Worm (Caenorhabditis elegans): ENCODE data around the gene phat-8.

Gene phat-8

ce11 chrII:12494556-12495131 lies 23.0 kb downstream of the phat-8 start, which contains the start of gene col-85 (continued):
- TF ChIP-seq sdc-2 (tag; optimal IDR thresholded peaks at IDR 0.05) = peak; percentile 89
- TF ChIP-seq ztf-16 (tag; optimal IDR thresholded peaks at IDR 0.05) = peak; percentile 95
- peak; percentile 84 for TF ChIP-seq lim-6 (tag; optimal IDR thresholded peaks at IDR 0.05)
- TF ChIP-seq che-1 (tag; optimal IDR thresholded peaks at IDR 0.05) = peak; percentile 93
- TF ChIP-seq unc-86 (tag; optimal IDR thresholded peaks at IDR 0.05) = peak; percentile 84
- TF ChIP-seq hlh-15 (tag; optimal IDR thresholded peaks at IDR 0.05) = peak; percentile 91
- no peak for TF ChIP-seq ama-1 (optimal IDR thresholded peaks at IDR 0.05)
- TF ChIP-seq pqm-1 (tag; optimal IDR thresholded peaks at IDR 0.05) = peak; percentile 86
- peak; percentile 88 for TF ChIP-seq ceh-2 (tag; optimal IDR thresholded peaks at IDR 0.05)
- no peak for TF ChIP-seq elt-4 (tag; optimal IDR thresholded peaks at IDR 0.05)
- TF ChIP-seq nfya-1 (tag; optimal IDR thresholded peaks at IDR 0.05) = peak; percentile 84
- peak; percentile 97 for TF ChIP-seq T23F11.4 (GFP tag; optimal IDR thresholded peaks at IDR 0.05)
- peak; percentile 92 for TF ChIP-seq ceh-34 (tag; optimal IDR thresholded peaks at IDR 0.05)
- TF ChIP-seq madf-2 (tag; optimal IDR thresholded peaks at IDR 0.05) = peak; percentile 93
- TF ChIP-seq rnt-1 (tag; optimal IDR thresholded peaks at IDR 0.05) = peak; percentile 89
- peak; percentile 94 for TF ChIP-seq pat-9 (tag; optimal IDR thresholded peaks at IDR 0.05)
- peak; percentile 84 for TF ChIP-seq unc-42 (tag; optimal IDR thresholded peaks at IDR 0.05)
- TF ChIP-seq npax-4 (tag; optimal IDR thresholded peaks at IDR 0.05) = peak; percentile 88

- TF ChIP-seq pha-2 (tag; optimal IDR thresholded peaks at IDR 0.05) = no peak
- TF ChIP-seq ztf-16 (tag; optimal IDR thresholded peaks at IDR 0.05) = no peak
- no peak for TF ChIP-seq elt-4 (tag; optimal IDR thresholded peaks at IDR 0.05)
- no peak for TF ChIP-seq pax-1 (tag; optimal IDR thresholded peaks at IDR 0.05)
- TF ChIP-seq lin-11 (tag; optimal IDR thresholded peaks at IDR 0.05) = no peak
- no peak for TF ChIP-seq nhr-11 (tag; optimal IDR thresholded peaks at IDR 0.05)
- no peak for TF ChIP-seq sox-4 (tag; optimal IDR thresholded peaks at IDR 0.05)
- TF ChIP-seq tbx-2 (tag; optimal IDR thresholded peaks at IDR 0.05) = no peak
- no peak for TF ChIP-seq unc-42 (tag; optimal IDR thresholded peaks at IDR 0.05)
- no peak for TF ChIP-seq dmd-4 (tag; optimal IDR thresholded peaks at IDR 0.05; ENCODE audit: borderline replicate concordance)
- TF ChIP-seq ceh-2 (tag; optimal IDR thresholded peaks at IDR 0.05) = no peak
- TF ChIP-seq lim-6 (tag; optimal IDR thresholded peaks at IDR 0.05) = no peak
- no peak for TF ChIP-seq pqm-1 (tag; optimal IDR thresholded peaks at IDR 0.05)
- TF ChIP-seq unc-55 (GFP tag; optimal IDR thresholded peaks at IDR 0.05) = no peak
- TF ChIP-seq ceh-24 (tag; optimal IDR thresholded peaks at IDR 0.05) = no peak
Observed at ce11 chrII:12496981-12497380, 25.4 kb downstream of the phat-8 start, which contains the start of gene T21B4.3. Gene T21B4.3, minus strand, starts transcription at chrII:12497081.

- no peak for TF ChIP-seq ref-2 (tag; optimal IDR thresholded peaks at IDR 0.05)
- TF ChIP-seq unc-42 (tag; optimal IDR thresholded peaks at IDR 0.05) = peak; percentile 92
- TF ChIP-seq sdc-2 (tag; optimal IDR thresholded peaks at IDR 0.05) = no peak
- TF ChIP-seq ceh-22 (tag; optimal IDR thresholded peaks at IDR 0.05) = no peak
- no peak for TF ChIP-seq pros-1 (tag; optimal IDR thresholded peaks at IDR 0.05)
- no peak for TF ChIP-seq gmeb-2 (tag; optimal IDR thresholded peaks at IDR 0.05)
- no peak for TF ChIP-seq ceh-24 (tag; optimal IDR thresholded peaks at IDR 0.05)
Observed at ce11 chrII:12499969-12500368, 28.4 kb downstream of the phat-8 start.

ce11 chrII:12502784-12503183 lies 31.2 kb downstream of the phat-8 start, which contains the start of gene ador-1:
Gene ador-1, minus strand, starts transcription at chrII:12502884.
- TF ChIP-seq rnt-1 (tag; optimal IDR thresholded peaks at IDR 0.05) (no peak), odd-2 (tag; optimal IDR thresholded peaks at IDR 0.05) (no peak), fkh-6 (tag; optimal IDR thresholded peaks at IDR 0.05) (no peak), che-1 (tag; optimal IDR thresholded peaks at IDR 0.05) (no peak), ref-2 (tag; optimal IDR thresholded peaks at IDR 0.05) (no peak), ets-4 (tag; optimal IDR thresholded peaks at IDR 0.05) (no peak), gmeb-2 (tag; optimal IDR thresholded peaks at IDR 0.05) (no peak), ceh-24 (tag; optimal IDR thresholded peaks at IDR 0.05) (no peak), F13H6.1 (tag; optimal IDR thresholded peaks at IDR 0.05) (no peak), dve-1 (tag; optimal IDR thresholded peaks at IDR 0.05) (no peak), unc-86 (tag; optimal IDR thresholded peaks at IDR 0.05) (no peak)
